Fruit fly (Drosophila melanogaster) whole organism, embryonic: Measurements from ENCODE around the gene CG4962.

Experiments used
- Aef1 ChIP-seq: fragments of 200-800 bp; sonication (Bioruptor generic); IDR thresholded peaks from 3 replicates; pipeline ENCODE4 v1.3.6; 2022; ENCODE audit warnings: missing biosample characterization, missing genetic modification characterization
- BtbVII ChIP-seq: fragments of 200-800 bp; sonication (Bioruptor generic); optimal IDR thresholded peaks from 3 replicates; lab custom pipeline; 2017; ENCODE audit warnings: missing biosample characterization, mild to moderate bottlenecking, missing genetic modification characterization
- CG11247 ChIP-seq: fragments of 200-800 bp; sonication (Bioruptor generic); IDR thresholded peaks from 2 replicates; pipeline ENCODE4 v1.3.6; 2022; ENCODE audit warnings: missing biosample characterization, missing genetic modification characterization
- CG11398 ChIP-seq: fragments of 200-800 bp; sonication (Bioruptor generic); optimal IDR thresholded peaks from 2 replicates; lab custom pipeline; 2016; ENCODE audit warnings: missing biosample characterization, missing genetic modification characterization
- CG11560 ChIP-seq: fragments of 200-800 bp; sonication (Bioruptor generic); IDR thresholded peaks from 3 replicates; pipeline ENCODE4 v1.3.6; 2022; ENCODE audit warnings: missing biosample characterization, missing genetic modification characterization
- CG11723 ChIP-seq: fragments of 200-800 bp; sonication (Bioruptor generic); optimal IDR thresholded peaks from 2 replicates; lab custom pipeline; 2017; ENCODE audit warnings: missing biosample characterization, mild to moderate bottlenecking, missing genetic modification characterization
- CG12104 ChIP-seq: fragments of 200-800 bp; sonication (Bioruptor generic); optimal IDR thresholded peaks from 3 replicates; lab custom pipeline; 2016; ENCODE audit warnings: missing biosample characterization, missing genetic modification characterization
- CG12299 ChIP-seq: fragments of 200-800 bp; sonication (Bioruptor generic); optimal IDR thresholded peaks from 2 replicates; lab custom pipeline; 2018; ENCODE audit warnings: missing biosample characterization, mild to moderate bottlenecking, missing genetic modification characterization
- CG13296 ChIP-seq: fragments of 200-800 bp; sonication (Bioruptor generic); optimal IDR thresholded peaks from 3 replicates; lab custom pipeline; 2018; ENCODE audit warnings: missing biosample characterization, mild to moderate bottlenecking, missing genetic modification characterization
- CG13775 ChIP-seq: fragments of 200-800 bp; sonication (Bioruptor generic); optimal IDR thresholded peaks from 3 replicates; lab custom pipeline; 2017; ENCODE audit warnings: missing biosample characterization, mild to moderate bottlenecking, missing genetic modification characterization
- CG14710 ChIP-seq: fragments of 200-800 bp; sonication (Bioruptor generic); optimal IDR thresholded peaks from 3 replicates; lab custom pipeline; 2019; ENCODE audit warnings: missing biosample characterization, mild to moderate bottlenecking, missing genetic modification characterization, moderate library complexity
- CG15514 ChIP-seq: fragments of 200-800 bp; sonication (Bioruptor generic); optimal IDR thresholded peaks from 3 replicates; lab custom pipeline; 2017; ENCODE audit warnings: missing biosample characterization, missing genetic modification characterization, mild to moderate bottlenecking, moderate library complexity, missing genetic modification reagents
- CG1603 ChIP-seq: fragments of 200-800 bp; sonication (Bioruptor generic); optimal IDR thresholded peaks from 2 replicates; lab custom pipeline; 2019; ENCODE audit warnings: missing biosample characterization, mild to moderate bottlenecking, missing genetic modification characterization, moderate library complexity
- CG17359 ChIP-seq: fragments of 200-800 bp; sonication (Bioruptor generic); optimal IDR thresholded peaks from 3 replicates; lab custom pipeline; 2018; ENCODE audit warnings: missing biosample characterization, mild to moderate bottlenecking, missing genetic modification characterization, moderate library complexity
- CG17568 ChIP-seq: fragments of 200-800 bp; sonication (Bioruptor generic); optimal IDR thresholded peaks from 2 replicates; lab custom pipeline; 2018; ENCODE audit warnings: missing biosample characterization, mild to moderate bottlenecking, missing genetic modification characterization, moderate library complexity
- CG17912 ChIP-seq: fragments of 200-800 bp; sonication (Bioruptor generic); optimal IDR thresholded peaks from 2 replicates; lab custom pipeline; 2018; ENCODE audit warnings: missing biosample characterization, mild to moderate bottlenecking, missing genetic modification characterization
- CG30431 ChIP-seq: fragments of 200-800 bp; sonication (Bioruptor generic); optimal IDR thresholded peaks from 2 replicates; lab custom pipeline; 2017; ENCODE audit warnings: missing biosample characterization, missing genetic modification characterization
- CG32767 ChIP-seq: fragments of 200-800 bp; sonication (Bioruptor generic); IDR thresholded peaks from 2 replicates; pipeline ENCODE4 v1.3.6; 2022; ENCODE audit warnings: missing biosample characterization, missing genetic modification characterization
- CG4854 ChIP-seq: fragments of 200-800 bp; sonication (Bioruptor generic); optimal IDR thresholded peaks from 2 replicates; lab custom pipeline; 2016; ENCODE audit warnings: missing biosample characterization, missing genetic modification characterization, inconsistent platforms
- CG5953 ChIP-seq: fragments of 200-800 bp; sonication (Bioruptor generic); IDR thresholded peaks from 2 replicates; pipeline ENCODE4 v1.3.6; 2022; ENCODE audit warnings: missing biosample characterization, missing genetic modification characterization
- CG6272 ChIP-seq: fragments of 200-800 bp; sonication (Bioruptor generic); IDR thresholded peaks from 2 replicates; pipeline ENCODE4 v1.3.6; 2022; ENCODE audit warnings: missing biosample characterization, missing genetic modification characterization
- CG7357 ChIP-seq: fragments of 200-800 bp; sonication (Bioruptor generic); IDR thresholded peaks from 3 replicates; pipeline ENCODE4 v1.3.6; 2022; ENCODE audit warnings: missing biosample characterization, missing genetic modification characterization
- CG7839 ChIP-seq: fragments of 200-800 bp; sonication (Bioruptor generic); optimal IDR thresholded peaks from 3 replicates; lab custom pipeline; 2018; ENCODE audit warnings: missing biosample characterization, mild to moderate bottlenecking, missing genetic modification characterization, moderate library complexity
- CG7928 ChIP-seq: fragments of 200-800 bp; sonication (Bioruptor generic); optimal IDR thresholded peaks from 2 replicates; lab custom pipeline; 2017; ENCODE audit warnings: missing biosample characterization, mild to moderate bottlenecking, missing genetic modification characterization
- CG7963 ChIP-seq: fragments of 200-800 bp; sonication (Bioruptor generic); IDR thresholded peaks from 3 replicates; pipeline ENCODE4 v1.3.6; 2022; ENCODE audit warnings: missing biosample characterization, missing genetic modification characterization; ENCODE audit not compliant: partially characterized antibody
- CG7987 ChIP-seq: fragments of 200-800 bp; sonication (Bioruptor generic); optimal IDR thresholded peaks from 2 replicates; lab custom pipeline; 2018; ENCODE audit warnings: missing biosample characterization, mild to moderate bottlenecking, missing genetic modification characterization, moderate library complexity
- CG8765 ChIP-seq: fragments of 200-800 bp; sonication (Bioruptor generic); IDR thresholded peaks from 2 replicates; pipeline ENCODE4 v1.3.6; 2022; ENCODE audit warnings: missing biosample characterization, missing genetic modification characterization
- Drgx ChIP-seq: fragments of 200-800 bp; sonication (Bioruptor generic); IDR thresholded peaks from 2 replicates; pipeline ENCODE4 v1.3.6; 2022; ENCODE audit warnings: missing biosample characterization, missing genetic modification characterization
- HLH54F ChIP-seq: fragments of 200-800 bp; sonication (Bioruptor generic); optimal IDR thresholded peaks from 3 replicates; lab custom pipeline; 2016; ENCODE audit warnings: missing biosample characterization, missing genetic modification characterization
- Hsf ChIP-seq: fragments of 200-800 bp; sonication (Bioruptor generic); optimal IDR thresholded peaks from 3 replicates; lab custom pipeline; 2016; ENCODE audit warnings: missing biosample characterization, missing genetic modification characterization
- Lhr ChIP-seq: fragments of 200-800 bp; sonication (Bioruptor generic); optimal IDR thresholded peaks from 3 replicates; lab custom pipeline; 2017; ENCODE audit warnings: mild to moderate bottlenecking, missing biosample characterization, missing genetic modification reagents, missing genetic modification characterization
- MTF-1 ChIP-seq: fragments of 200-800 bp; sonication (Bioruptor generic); optimal IDR thresholded peaks from 2 replicates; lab custom pipeline; 2018; ENCODE audit warnings: missing biosample characterization, mild to moderate bottlenecking, missing genetic modification characterization, borderline replicate concordance
- Nf-YA ChIP-seq: fragments of 200-800 bp; sonication (Bioruptor generic); IDR thresholded peaks from 2 replicates; pipeline ENCODE4 v1.3.6; 2022; ENCODE audit warnings: missing biosample characterization, missing genetic modification characterization
- Pdp1 ChIP-seq, 2 experiments: fragments of 200-800 bp; sonication (Bioruptor generic); optimal IDR thresholded peaks; 3 replicates each; lab custom pipeline; 2016; ENCODE audit warnings: missing biosample characterization in 2 of 2, missing genetic modification characterization in 2 of 2, mild to moderate bottlenecking in 1 of 2, moderate library complexity in 1 of 2
- Usf ChIP-seq: fragments of 200-800 bp; sonication (Bioruptor generic); optimal IDR thresholded peaks from 2 replicates; lab custom pipeline; 2017; ENCODE audit warnings: missing genotype, missing biosample characterization, missing genetic modification characterization
- ase ChIP-seq: fragments of 200-800 bp; sonication (Bioruptor generic); IDR thresholded peaks from 3 replicates; pipeline ENCODE4 v1.3.6; 2022; ENCODE audit warnings: missing biosample characterization, missing genetic modification characterization
- bcd ChIP-seq: fragments of 200-800 bp; sonication (Bioruptor generic); optimal IDR thresholded peaks from 2 replicates; lab custom pipeline; 2017; ENCODE audit warnings: missing biosample characterization, mild to moderate bottlenecking, missing genetic modification characterization
- btn ChIP-seq: fragments of 200-800 bp; sonication (Bioruptor generic); optimal IDR thresholded peaks from 2 replicates; lab custom pipeline; 2016; ENCODE audit warnings: missing biosample characterization, missing genetic modification characterization
- chif ChIP-seq, 2 experiments: fragments of 200-800 bp; sonication (Bioruptor generic); optimal IDR thresholded peaks; 3 replicates each; lab custom pipeline; 2016; ENCODE audit warnings: missing biosample characterization in 2 of 2, missing genetic modification characterization in 2 of 2
- chm ChIP-seq: fragments of 200-800 bp; sonication (Bioruptor generic); IDR thresholded peaks from 2 replicates; pipeline ENCODE4 v1.3.6; 2022; ENCODE audit warnings: missing biosample characterization, missing genetic modification characterization
- gro ChIP-seq: fragments of 200-800 bp; sonication (Bioruptor generic); optimal IDR thresholded peaks from 2 replicates; lab custom pipeline; 2016; ENCODE audit warnings: missing biosample characterization, missing genetic modification characterization
- ind ChIP-seq: fragments of 200-800 bp; sonication (Bioruptor generic); optimal IDR thresholded peaks from 3 replicates; lab custom pipeline; 2016; ENCODE audit warnings: missing biosample characterization, missing genetic modification characterization
- jing ChIP-seq: fragments of 200-800 bp; sonication (Bioruptor generic); optimal IDR thresholded peaks from 2 replicates; lab custom pipeline; 2018; ENCODE audit warnings: missing biosample characterization, mild to moderate bottlenecking, missing genetic modification characterization
- lbe ChIP-seq: fragments of 200-800 bp; sonication (Bioruptor generic); optimal IDR thresholded peaks from 2 replicates; lab custom pipeline; 2016; ENCODE audit warnings: missing biosample characterization, mild to moderate bottlenecking, missing genetic modification characterization
- mld ChIP-seq: fragments of 200-800 bp; sonication (Bioruptor generic); IDR thresholded peaks from 3 replicates; pipeline ENCODE4 v1.3.6; 2022; ENCODE audit warnings: missing biosample characterization, missing genetic modification characterization; ENCODE audit not compliant: partially characterized antibody
- schlank ChIP-seq: fragments of 200-800 bp; sonication (Bioruptor generic); optimal IDR thresholded peaks from 2 replicates; lab custom pipeline; 2018; ENCODE audit warnings: missing biosample characterization, mild to moderate bottlenecking, missing genetic modification characterization
- sd ChIP-seq: fragments of 200-800 bp; sonication (Bioruptor generic); optimal IDR thresholded peaks from 3 replicates; lab custom pipeline; 2018; ENCODE audit warnings: missing biosample characterization, mild to moderate bottlenecking, missing genetic modification characterization, moderate library complexity
- so ChIP-seq: fragments of 200-800 bp; sonication (Bioruptor generic); IDR thresholded peaks from 3 replicates; pipeline ENCODE4 v1.3.6; 2022; ENCODE audit warnings: missing biosample characterization, missing genetic modification characterization
- tna ChIP-seq: fragments of 200-800 bp; sonication (Bioruptor generic); IDR thresholded peaks from 2 replicates; pipeline ENCODE4 v1.3.6; 2022; ENCODE audit warnings: missing biosample characterization, missing genetic modification characterization; ENCODE audit not compliant: partially characterized antibody
- zf30C ChIP-seq: fragments of 200-800 bp; sonication (Bioruptor generic); optimal IDR thresholded peaks from 3 replicates; lab custom pipeline; 2018; ENCODE audit warnings: missing biosample characterization, mild to moderate bottlenecking, missing genetic modification characterization
- zfh1 ChIP-seq: fragments of 200-800 bp; sonication (Bioruptor generic); IDR thresholded peaks from 3 replicates; pipeline ENCODE4 v1.3.6; 2022; ENCODE audit warnings: missing biosample characterization, missing genetic modification characterization

Gene CG4962

dm6 chr3L:16289067-16289466 lies 6.3 kb downstream of the CG4962 start (continued):
- TF ChIP-seq so (GFP tag; lab: Robert Waterston, UW) (peak; percentile 58; the same call in 2 of the 3 replicates), Aef1 (0 out of 3 replicates have a peak, but pooled peaks have one; percentile 16), CG17912 (GFP tag; lab: Kevin White, UChicago) (no peak), CG11560 (tag; lab: Robert Waterston, UW) (no peak), CG12299 (no peak), Usf (GFP tag; lab: Kevin White, UChicago) (no peak), CG13775 (GFP tag; lab: Kevin White, UChicago) (peak; percentile 11), CG11723 (GFP tag; lab: Kevin White, UChicago) (no peak), chif (GFP tag; optimal IDR thresholded peaks at IDR 0.05; lab: Kevin White, UChicago) (no peak), CG11247 (GFP tag; lab: Robert Waterston, UW) (no peak), MTF-1 (GFP tag; lab: Kevin White, UChicago) (no peak), btn (GFP tag; lab: Kevin White, UChicago) (no peak), zf30C (no peak), CG17568 (GFP tag; lab: Kevin White, UChicago) (no peak), ind (GFP tag; lab: Kevin White, UChicago) (peak; percentile 23), CG32767 (GFP tag; lab: Robert Waterston, UW) (peak; percentile 46; the same call in 1 of the 2 replicates), chm (no peak), mld (GFP tag; lab: Robert Waterston, UW) (no peak), CG13296 (GFP tag; lab: Kevin White, UChicago) (peak; percentile 39), CG1603 (no peak), Nf-YA (0 out of 2 replicates have a peak, but pooled peaks have one; percentile 20), Pdp1 (GFP tag; optimal IDR thresholded peaks at IDR 0.05; lab: Kevin White, UChicago) (no peak), CG7963 (no peak), ase (GFP tag; lab: Robert Waterston, UW) (peak; percentile 47; the same call in 1 of the 3 replicates), sd (tag; lab: Kevin White, UChicago) (no peak), schlank (tag; lab: Kevin White, UChicago) (no peak), CG7928 (GFP tag; lab: Kevin White, UChicago) (no peak), CG7839 (peak; percentile 39), gro (GFP tag; lab: Kevin White, UChicago) (no peak), CG17359 (no peak), HLH54F (GFP tag; lab: Kevin White, UChicago) (no peak), zfh1 (no peak), CG14710 (tag; lab: Kevin White, UChicago) (no peak), Drgx (GFP tag; lab: Robert Waterston, UW) (no peak), CG15514 (GFP tag; lab: Kevin White, UChicago) (no peak), CG30431 (GFP tag; lab: Kevin White, UChicago) (no peak), jing (GFP tag; lab: Kevin White, UChicago) (no peak), CG4854 (no peak), CG12104 (GFP tag; lab: Kevin White, UChicago) (no peak), BtbVII (no peak), CG7357 (0 out of 3 replicates have a peak, but pooled peaks have one; percentile 21), Lhr (GFP tag; lab: Kevin White, UChicago) (no peak), bcd (GFP tag; lab: Kevin White, UChicago) (no peak), CG8765 (GFP tag; lab: Robert Waterston, UW) (no peak), CG6272 (GFP tag; lab: Robert Waterston, UW) (no peak), Hsf (GFP tag; lab: Kevin White, UChicago) (no peak), CG7987 (GFP tag; lab: Kevin White, UChicago) (no peak), lbe (GFP tag; lab: Kevin White, UChicago) (no peak), CG11398 (GFP tag; lab: Kevin White, UChicago) (no peak), tna (GFP tag; lab: Robert Waterston, UW) (no peak), CG5953 (GFP tag; lab: Robert Waterston, UW) (no peak)
